Worm (Caenorhabditis elegans) whole organism, L4 larva: ENCODE data around the gene nhr-234.
"Not testable (repeated sequence)": the region's sequence is repeated elsewhere in the genome, so short reads cannot be mapped to it uniquely, and the experiment has no call there.

Experiments
- F37D6.2 ChIP-seq: sonication (generic microtip); optimal IDR thresholded peaks from 2 replicates; lab custom pipeline; 2016; ENCODE audit warnings: mild to moderate bottlenecking, missing genetic modification characterization, missing compliant biosample characterization
- aha-1 ChIP-seq: fragments of 150-350 bp; peaks from one replicate; lab custom pipeline; 2014; ENCODE audit warnings: missing biosample characterization, missing genetic modification characterization
- aly-2 ChIP-seq: sonication (generic microtip); optimal IDR thresholded peaks from 2 replicates; lab custom pipeline; 2018; ENCODE audit warnings: missing biosample characterization, missing genetic modification characterization
- ceh-20 ChIP-seq: fragments of 200-800 bp; sonication (Bioruptor generic); IDR thresholded peaks from 2 replicates; pipeline ENCODE4 v1.3.6; 2022; ENCODE audit warnings: missing genetic modification reagents, missing genetic modification characterization, missing compliant biosample characterization
- ceh-44 ChIP-seq: fragments of 200-800 bp; sonication (Bioruptor generic); IDR thresholded peaks from 2 replicates; pipeline ENCODE4 v1.3.6; 2022; ENCODE audit warnings: missing genetic modification reagents, missing genetic modification characterization, missing compliant biosample characterization
- ces-1 ChIP-seq: fragments of 150-350 bp; sonication (generic microtip); optimal IDR thresholded peaks from 4 replicates; lab custom pipeline; 2014; ENCODE audit warnings: missing biosample characterization, missing genetic modification reagents, missing genetic modification characterization
- ctbp-1 ChIP-seq: fragments of 200-800 bp; sonication (Bioruptor generic); IDR thresholded peaks from 2 replicates; pipeline ENCODE4 v1.3.6; 2022; ENCODE audit warnings: missing genetic modification reagents, missing genetic modification characterization, missing compliant biosample characterization
- daf-16 ChIP-seq, 3 experiments: sonication (generic microtip); optimal IDR thresholded peaks; 2 replicates each; lab custom pipeline; 2016 to 2017; ENCODE audit warnings: missing genetic modification characterization in 3 of 3, missing genetic modification reagents in 3 of 3, mild to moderate bottlenecking in 2 of 3, missing compliant biosample characterization in 2 of 3, missing biosample characterization in 1 of 3, moderate library complexity in 1 of 3
- daf-8 ChIP-seq: fragments of 200-800 bp; sonication (Bioruptor generic); IDR thresholded peaks from 2 replicates; pipeline ENCODE4 v1.3.6; 2022; ENCODE audit warnings: missing genetic modification characterization, missing compliant biosample characterization
- dmd-6 ChIP-seq: fragments of 200-800 bp; sonication (Bioruptor generic); IDR thresholded peaks from 2 replicates; pipeline ENCODE4 v1.3.6; 2022; ENCODE audit warnings: missing genetic modification reagents, missing genetic modification characterization, missing compliant biosample characterization
- dpl-1 ChIP-seq: fragments of 150-350 bp; optimal IDR thresholded peaks from 2 replicates; lab custom pipeline; 2014; ENCODE audit warnings: missing biosample characterization, missing genetic modification reagents, missing genetic modification characterization
- hif-1 ChIP-seq, 2 experiments: sonication (generic microtip); optimal IDR thresholded peaks; 2 replicates each; lab custom pipeline; 2016 to 2017; ENCODE audit warnings: missing compliant biosample characterization in 2 of 2, missing genetic modification characterization in 2 of 2, missing genetic modification reagents in 2 of 2, missing genotype in 2 of 2, mild to moderate bottlenecking in 1 of 2
- hlh-11 ChIP-seq: fragments of 200-800 bp; sonication (Bioruptor generic); optimal IDR thresholded peaks from 2 replicates; lab custom pipeline; 2018; ENCODE audit warnings: mild to moderate bottlenecking, missing genetic modification characterization, missing compliant biosample characterization
- hlh-30 ChIP-seq: sonication (generic microtip); optimal IDR thresholded peaks from 2 replicates; lab custom pipeline; 2017; ENCODE audit warnings: antibody characterized with exemption, mild to moderate bottlenecking, missing genetic modification characterization, missing compliant biosample characterization; ENCODE audit not compliant: insufficient read depth
- hmg-1.1 ChIP-seq: fragments of 200-800 bp; sonication (Bioruptor generic); IDR thresholded peaks from 2 replicates; pipeline ENCODE4 v1.3.6; 2022; ENCODE audit warnings: missing genetic modification reagents, missing genetic modification characterization, missing compliant biosample characterization
- lim-7 ChIP-seq: fragments of 200-800 bp; sonication (Bioruptor generic); IDR thresholded peaks from 2 replicates; pipeline ENCODE4 v1.3.6; 2022; ENCODE audit warnings: missing genetic modification characterization, missing compliant biosample characterization
- lir-3 ChIP-seq: sonication (generic microtip); optimal IDR thresholded peaks from 2 replicates; lab custom pipeline; 2016; ENCODE audit warnings: mild to moderate bottlenecking, missing genetic modification characterization, missing compliant biosample characterization
- mdl-1 ChIP-seq, 2 experiments: fragments of 150-350 bp in 1 of 2; sonication (generic microtip) in 1 of 2; optimal IDR thresholded peaks; 2 replicates each; lab custom pipeline; 2014 to 2017; ENCODE audit warnings: missing biosample characterization in 2 of 2, missing genetic modification characterization in 2 of 2
- nhr-111 ChIP-seq: fragments of 200-800 bp; sonication (Bioruptor generic); optimal IDR thresholded peaks from 2 replicates; lab custom pipeline; 2018; ENCODE audit warnings: mild to moderate bottlenecking, missing genetic modification characterization, missing compliant biosample characterization
- nhr-28 ChIP-seq: fragments of 150-350 bp; optimal IDR thresholded peaks from 2 replicates; lab custom pipeline; 2014; ENCODE audit warnings: missing biosample characterization, missing genetic modification characterization
- saeg-2 ChIP-seq: fragments of 200-800 bp; sonication (Bioruptor generic); IDR thresholded peaks from 2 replicates; pipeline ENCODE4 v1.3.6; 2022; ENCODE audit warnings: missing genetic modification reagents, missing genetic modification characterization, missing compliant biosample characterization
- snpc-1.2 ChIP-seq: fragments of 200-800 bp; sonication (Bioruptor generic); IDR thresholded peaks from 2 replicates; pipeline ENCODE4 v1.3.6; 2022; ENCODE audit warnings: missing genetic modification reagents, missing genetic modification characterization, missing compliant biosample characterization
- spr-3 ChIP-seq: fragments of 200-800 bp; sonication (Bioruptor generic); optimal IDR thresholded peaks from 2 replicates; lab custom pipeline; 2018; ENCODE audit warnings: mild to moderate bottlenecking, missing genetic modification characterization, missing compliant biosample characterization
- unc-62 ChIP-seq, 3 experiments: fragments of 150-350 bp in 1 of 3; sonication (generic microtip); optimal IDR thresholded peaks in 2 of 3; peaks in 1 of 3; 1 replicate in 1 of 3; 2 replicates in 2 of 3; lab custom pipeline; 2014 to 2017; ENCODE audit warnings: missing biosample characterization in 3 of 3, missing genetic modification characterization in 3 of 3, missing genetic modification reagents in 3 of 3, missing genotype in 1 of 3
- zag-1 ChIP-seq: fragments of 150-350 bp; optimal IDR thresholded peaks from 2 replicates; lab custom pipeline; 2014; ENCODE audit warnings: missing biosample characterization, missing genetic modification characterization
- zfp-3 ChIP-seq: fragments of 200-800 bp; sonication (Bioruptor generic); conservative IDR thresholded peaks from 2 replicates; pipeline ENCODE4 v1.3.6; 2022; ENCODE audit warnings: missing genetic modification reagents, missing genetic modification characterization, missing compliant biosample characterization
- zip-11 ChIP-seq: fragments of 200-800 bp; sonication (Bioruptor generic); IDR thresholded peaks from 2 replicates; pipeline ENCODE4 v1.3.6; 2022; ENCODE audit warnings: missing genetic modification characterization, missing compliant biosample characterization
- zip-2 ChIP-seq: fragments of 150-350 bp; optimal IDR thresholded peaks from 2 replicates; lab custom pipeline; 2014; ENCODE audit warnings: missing biosample characterization, missing genetic modification characterization
- ztf-11 ChIP-seq: fragments of 150-350 bp; optimal IDR thresholded peaks from 2 replicates; lab custom pipeline; 2014; ENCODE audit warnings: missing biosample characterization, missing genetic modification characterization

nhr-234 gene

ce11 chrII:12619288-12619687 is 17.2 kb upstream of the nhr-234 start, which contains the start of gene nspe-2:
TSS of gene nspe-2 (minus strand) at chrII:12619388.
- TF ChIP-seq ces-1 (GFP tag; lab: Kevin White, UChicago) (no peak), unc-62 (GFP tag; optimal IDR thresholded peaks at IDR 0.05 in 1 of 2; lab: Kevin White, UChicago) (peak in 1 of 2 experiments; percentile 46), unc-62 (tag; optimal IDR thresholded peaks at IDR 0.05; lab: Kevin White, UChicago) (no peak)

- TF ChIP-seq lim-7 (GFP tag; lab: Robert Waterston, UW), result no peak
- no peak for TF ChIP-seq ctbp-1 (GFP tag; lab: Robert Waterston, UW)
- no peak for TF ChIP-seq zip-2
- TF ChIP-seq hlh-11 (tag; lab: Kevin White, UChicago), result no peak
- no peak for TF ChIP-seq ceh-44 (GFP tag; lab: Robert Waterston, UW)
- no peak for TF ChIP-seq zag-1
- no peak for TF ChIP-seq F37D6.2 (tag; lab: Kevin White, UChicago)
- no peak for TF ChIP-seq zfp-3 (GFP tag; lab: Robert Waterston, UW)
- no peak for TF ChIP-seq hmg-1.1 (GFP tag; lab: Robert Waterston, UW)
- no peak for TF ChIP-seq zip-11 (GFP tag; lab: Robert Waterston, UW)
- TF ChIP-seq ztf-11 (tag; lab: Kevin White, UChicago), result no peak
- TF ChIP-seq spr-3 (GFP tag; lab: Kevin White, UChicago), result no peak
- no peak for TF ChIP-seq daf-16 (GFP tag; optimal IDR thresholded peaks at IDR 0.05; lab: Kevin White, UChicago)
- no peak for TF ChIP-seq daf-16 (tag; optimal IDR thresholded peaks at IDR 0.05; lab: Kevin White, UChicago)
- no peak for TF ChIP-seq aly-2
These were observed 15.7 kb upstream of the nhr-234 start, which contains the start of gene nspe-1 for ce11 chrII:12620764-12621163. TSS of gene nspe-1 (minus strand) at chrII:12620864.

ce11 chrII:12621908-12622566 is 14.4 kb upstream of the nhr-234 start, which contains the start of gene nspe-8:
TSS of gene nspe-8 (minus strand) at chrII:12621958.
- no peak for TF ChIP-seq daf-16 (GFP tag; optimal IDR thresholded peaks at IDR 0.05; lab: Kevin White, UChicago)
- TF ChIP-seq daf-16 (tag; optimal IDR thresholded peaks at IDR 0.05; lab: Kevin White, UChicago), result no peak
- TF ChIP-seq hlh-30 (tag; lab: Kevin White, UChicago), result peak; percentile 43
- peak; percentile 47 for TF ChIP-seq hlh-11 (tag; lab: Kevin White, UChicago)
- peak in 1 of 2 experiments; percentile 68 for TF ChIP-seq mdl-1 (tag; optimal IDR thresholded peaks at IDR 0.05; lab: Kevin White, UChicago)
- TF ChIP-seq lir-3, result no peak
- peak in 1 of 2 experiments; percentile 76 for TF ChIP-seq unc-62 (GFP tag; optimal IDR thresholded peaks at IDR 0.05 in 1 of 2; lab: Kevin White, UChicago)
- TF ChIP-seq unc-62 (tag; optimal IDR thresholded peaks at IDR 0.05; lab: Kevin White, UChicago), result no peak
- peak in 1 of 2 experiments; percentile 71 for TF ChIP-seq hif-1 (tag; optimal IDR thresholded peaks at IDR 0.05; lab: Kevin White, UChicago)
- no peak for TF ChIP-seq dpl-1
- peak; percentile 75 for TF ChIP-seq ceh-20 (GFP tag; lab: Robert Waterston, UW)
- peak; percentile 95 for TF ChIP-seq aha-1 (tag; lab: Kevin White, UChicago)
- peak; percentile 40; the same call in 1 of the 2 replicates for TF ChIP-seq dmd-6 (GFP tag; lab: Robert Waterston, UW)
- peak; percentile 79 for TF ChIP-seq nhr-28

ce11 chrII:12622843-12623242 is 13.6 kb upstream of the nhr-234 start:
- TF ChIP-seq dmd-6 (GFP tag; lab: Robert Waterston, UW), result peak; percentile 21; the same call in 1 of the 2 replicates
- TF ChIP-seq hif-1 (tag; optimal IDR thresholded peaks at IDR 0.05; lab: Kevin White, UChicago), result peak in 1 of 2 experiments; percentile 11
- peak; percentile 55; the same call in 1 of the 2 replicates for TF ChIP-seq ceh-20 (GFP tag; lab: Robert Waterston, UW)
- TF ChIP-seq daf-8 (GFP tag; lab: Robert Waterston, UW), result no peak

ce11 chrII:12624433-12624832 is 12.0 kb upstream of the nhr-234 start, which contains the start of gene Y38E10A.14:
TSS of gene Y38E10A.14 (minus strand) at chrII:12624533.
- TF ChIP-seq saeg-2; snpc-1.2 (GFP tag; lab: Robert Waterston, UW); nhr-111: not testable (repeated sequence)
- TF ChIP-seq, all 104 proteins: peak for 0; not testable (repeated sequence) for 104
